Worm (Caenorhabditis elegans) whole organism, L1 larva: Measurements from ENCODE around the gene emb-4.

Experiments used
- ama-1 ChIP-seq: fragments of 150-350 bp; optimal IDR thresholded peaks from 2 replicates; lab custom pipeline; 2014
- dsc-1 ChIP-seq: sonication (generic microtip); optimal IDR thresholded peaks from 2 replicates; lab custom pipeline; 2016; ENCODE audit warnings: mild to moderate bottlenecking, missing genetic modification characterization, missing compliant biosample characterization
- egl-13 ChIP-seq: sonication (generic microtip); optimal IDR thresholded peaks from 2 replicates; lab custom pipeline; 2016; ENCODE audit warnings: missing genotype, missing genetic modification reagents, missing genetic modification characterization, missing compliant biosample characterization
- hpl-2 ChIP-seq: fragments of 150-350 bp; optimal IDR thresholded peaks from 2 replicates; lab custom pipeline; 2014; ENCODE audit warnings: missing biosample characterization, missing genetic modification reagents, missing genetic modification characterization
- nhr-47 ChIP-seq: sonication (generic microtip); optimal IDR thresholded peaks from 2 replicates; lab custom pipeline; 2016; ENCODE audit warnings: mild to moderate bottlenecking, missing genetic modification characterization, moderate library complexity, missing compliant biosample characterization
- pax-3 ChIP-seq: fragments of 200-800 bp; sonication (Bioruptor generic); optimal IDR thresholded peaks from 2 replicates; lab custom pipeline; 2018; ENCODE audit warnings: mild to moderate bottlenecking, missing genetic modification characterization, moderate library complexity, missing compliant biosample characterization
- skn-1 ChIP-seq: fragments of 150-350 bp; optimal IDR thresholded peaks from 2 replicates; lab custom pipeline; 2014; ENCODE audit warnings: missing biosample characterization, missing genetic modification characterization
- zag-1 ChIP-seq: fragments of 150-350 bp; optimal IDR thresholded peaks from 2 replicates; lab custom pipeline; 2014; ENCODE audit warnings: missing biosample characterization, missing genetic modification characterization
- ztf-11 ChIP-seq, 2 experiments: sonication (generic microtip); optimal IDR thresholded peaks; 2 replicates each; lab custom pipeline; 2016 to 2017; ENCODE audit warnings: missing genetic modification characterization in 2 of 2, missing biosample characterization in 1 of 2, missing compliant biosample characterization in 1 of 2

DNA sequence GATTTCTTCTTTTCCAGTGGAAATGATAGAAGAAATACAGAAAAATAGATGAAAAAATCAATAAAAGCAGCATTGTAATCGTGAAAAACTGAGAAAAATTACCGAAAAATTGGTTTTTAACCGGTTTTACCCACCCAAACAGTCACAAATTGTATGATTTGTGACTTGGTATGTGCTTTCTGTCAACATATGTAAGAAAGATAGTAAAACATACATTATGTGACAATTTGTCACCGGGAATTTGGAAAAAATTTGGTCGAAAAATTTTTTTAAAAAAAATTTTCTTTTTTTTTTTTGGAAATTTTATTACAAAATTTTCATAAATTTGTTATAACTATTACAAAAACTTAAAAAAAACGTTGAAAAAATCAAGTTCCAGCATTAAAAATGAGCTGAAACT, 57.6 kb downstream of the emb-4 start, which contains the start of gene cyp-33D3:
- TF ChIP-seq dsc-1 (no peak), pax-3 (tag; lab: Kevin White, UChicago) (no peak), nhr-47 (tag; lab: Kevin White, UChicago) (no peak), ztf-11 (tag; optimal IDR thresholded peaks at IDR 0.05; lab: Kevin White, UChicago) (no peak), hpl-2 (GFP tag; lab: Kevin White, UChicago) (no peak), zag-1 (no peak), ama-1 (lab: Kevin White, UChicago) (no peak), egl-13 (tag; lab: Kevin White, UChicago) (no peak), skn-1 (tag; lab: Kevin White, UChicago) (no peak)
